Fruit fly (Drosophila melanogaster) S2 (cell line): ENCODE measurements around the gene Cph.

ENCODE experiments used
- CG8478 ChIP-seq: fragments of >200 bp; optimal IDR thresholded peaks from 2 replicates; lab custom pipeline; 2018
- CTCF ChIP-seq, 2 experiments: fragments of >200 bp; optimal IDR thresholded peaks; 2 replicates each; lab custom pipeline; 2018

- TF ChIP-seq CG8478 (no peak), CTCF (optimal IDR thresholded peaks at IDR 0.05; lab: Kevin White, UChicago) (no peak)
These were observed 41.8 kb downstream of the Cph start for dm6 chrX:7179274-7179673.
